Worm (Caenorhabditis elegans) whole organism, early embryonic: ENCODE results near the gene Y60A3A.24.

Experiments used
- B0310.2 ChIP-seq: sonication (generic microtip); optimal IDR thresholded peaks from 2 replicates; lab custom pipeline; 2016; ENCODE audit warnings: mild to moderate bottlenecking, missing genetic modification characterization, missing compliant biosample characterization
- aly-1 ChIP-seq: sonication (generic microtip); optimal IDR thresholded peaks from 2 replicates; lab custom pipeline; 2016; ENCODE audit warnings: missing genetic modification characterization, missing compliant biosample characterization
- ama-1 ChIP-seq: fragments of 150-350 bp; optimal IDR thresholded peaks from 2 replicates; lab custom pipeline; 2014
- ceh-13 ChIP-seq: fragments of 200-800 bp; sonication (Bioruptor generic); optimal IDR thresholded peaks from 2 replicates; lab custom pipeline; 2018; ENCODE audit warnings: mild to moderate bottlenecking, missing genetic modification characterization, missing compliant biosample characterization
- ceh-36 ChIP-seq: sonication (generic microtip); optimal IDR thresholded peaks from 2 replicates; lab custom pipeline; 2016; ENCODE audit warnings: missing genetic modification characterization, inconsistent platforms, missing compliant biosample characterization
- ets-7 ChIP-seq: sonication (generic microtip); optimal IDR thresholded peaks from 2 replicates; lab custom pipeline; 2016; ENCODE audit warnings: missing genotype, missing genetic modification characterization, missing compliant biosample characterization
- flt-1 ChIP-seq: fragments of 200-800 bp; sonication (Bioruptor generic); IDR thresholded peaks from 2 replicates; pipeline ENCODE4 v1.3.6; 2022; ENCODE audit warnings: missing genetic modification characterization, missing compliant biosample characterization
- hmbx-1 ChIP-seq: sonication (generic microtip); optimal IDR thresholded peaks from 2 replicates; lab custom pipeline; 2016; ENCODE audit warnings: mild to moderate bottlenecking, missing genetic modification characterization, missing compliant biosample characterization
- hmg-4 ChIP-seq: fragments of 200-800 bp; sonication (Bioruptor generic); optimal IDR thresholded peaks from 2 replicates; lab custom pipeline; 2018; ENCODE audit warnings: mild to moderate bottlenecking, missing genetic modification characterization, missing compliant biosample characterization
- hnd-1 ChIP-seq: sonication (generic microtip); optimal IDR thresholded peaks from 2 replicates; lab custom pipeline; 2016; ENCODE audit warnings: missing genetic modification characterization, missing compliant biosample characterization
- tbx-11 ChIP-seq: fragments of 200-800 bp; sonication (Bioruptor generic); IDR thresholded peaks from 2 replicates; pipeline ENCODE4 v1.3.6; 2022; ENCODE audit warnings: missing genetic modification characterization, missing compliant biosample characterization
- tbx-37 ChIP-seq: fragments of 200-800 bp; sonication (Bioruptor generic); conservative IDR thresholded peaks from 2 replicates; pipeline ENCODE4 v1.3.6; 2022; ENCODE audit warnings: missing genetic modification reagents, missing genetic modification characterization, missing compliant biosample characterization
- tra-4 ChIP-seq: sonication (generic microtip); optimal IDR thresholded peaks from 2 replicates; lab custom pipeline; 2017; ENCODE audit warnings: missing genetic modification characterization, missing compliant biosample characterization

- TF ChIP-seq ets-7 (tag; lab: Kevin White, UChicago) (no peak), hmg-4 (GFP tag; lab: Kevin White, UChicago) (no peak), hnd-1 (tag; lab: Kevin White, UChicago) (no peak), B0310.2 (no peak), tra-4 (tag; lab: Kevin White, UChicago) (no peak), hmbx-1 (tag; lab: Kevin White, UChicago) (no peak), ceh-13 (GFP tag; lab: Kevin White, UChicago) (no peak), ama-1 (lab: Kevin White, UChicago) (no peak), aly-1 (tag; lab: Kevin White, UChicago) (no peak), tbx-11 (GFP tag; lab: Robert Waterston, UW) (no peak), flt-1 (no peak), tbx-37 (no peak), ceh-36 (tag; lab: Kevin White, UChicago) (no peak)
Observed at ce11 chrV:19987684-19988083, 6.0 kb upstream of the Y60A3A.24 start, which contains the start of gene sri-67.
